Worm (Caenorhabditis elegans) whole organism, L4 larva: ENCODE results near the gene T27E4.7.

Experiments
- ceh-28 ChIP-seq: fragments of 150-350 bp; optimal IDR thresholded peaks from 2 replicates; lab custom pipeline; 2014; ENCODE audit warnings: missing biosample characterization, missing genetic modification reagents, missing genetic modification characterization
- dpl-1 ChIP-seq: fragments of 150-350 bp; optimal IDR thresholded peaks from 2 replicates; lab custom pipeline; 2014; ENCODE audit warnings: missing biosample characterization, missing genetic modification reagents, missing genetic modification characterization
- fkh-10 ChIP-seq: fragments of 150-350 bp; optimal IDR thresholded peaks from 2 replicates; lab custom pipeline; 2014; ENCODE audit warnings: missing biosample characterization, missing genetic modification reagents, missing genetic modification characterization
- hlh-30 ChIP-seq: sonication (generic microtip); optimal IDR thresholded peaks from 2 replicates; lab custom pipeline; 2017; ENCODE audit warnings: antibody characterized with exemption, mild to moderate bottlenecking, missing genetic modification characterization, missing compliant biosample characterization; ENCODE audit not compliant: insufficient read depth
- lin-13 ChIP-seq: fragments of 150-350 bp; optimal IDR thresholded peaks from 2 replicates; lab custom pipeline; 2014; ENCODE audit warnings: missing biosample characterization, missing genetic modification reagents, missing genetic modification characterization
- lin-15B ChIP-seq: fragments of 150-350 bp; sonication (generic microtip); optimal IDR thresholded peaks from 3 replicates; lab custom pipeline; 2014; ENCODE audit warnings: missing biosample characterization, missing genetic modification characterization
- lsy-2 ChIP-seq, 2 experiments: fragments of 150-350 bp in 1 of 2; sonication (generic microtip) in 1 of 2; optimal IDR thresholded peaks; 2 replicates each; lab custom pipeline; 2014 to 2017; ENCODE audit warnings: missing biosample characterization in 2 of 2, missing genetic modification characterization in 2 of 2
- mdl-1 ChIP-seq, 2 experiments: fragments of 150-350 bp in 1 of 2; sonication (generic microtip) in 1 of 2; optimal IDR thresholded peaks; 2 replicates each; lab custom pipeline; 2014 to 2017; ENCODE audit warnings: missing biosample characterization in 2 of 2, missing genetic modification characterization in 2 of 2
- mep-1 ChIP-seq: fragments of 150-350 bp; sonication (generic microtip); optimal IDR thresholded peaks from 3 replicates; lab custom pipeline; 2014; ENCODE audit warnings: missing biosample characterization, missing genetic modification characterization
- nhr-237 ChIP-seq: sonication (generic microtip); optimal IDR thresholded peaks from 2 replicates; lab custom pipeline; 2017; ENCODE audit warnings: missing biosample characterization, missing genetic modification characterization
- nhr-28 ChIP-seq: fragments of 150-350 bp; optimal IDR thresholded peaks from 2 replicates; lab custom pipeline; 2014; ENCODE audit warnings: missing biosample characterization, missing genetic modification characterization

- TF ChIP-seq ceh-28 (no peak), nhr-28 (tag; lab: Kevin White, UChicago) (no peak), lsy-2 (tag; optimal IDR thresholded peaks at IDR 0.05; lab: Kevin White, UChicago) (no peak), dpl-1 (no peak), nhr-237 (no peak), hlh-30 (tag; lab: Kevin White, UChicago) (peak; percentile 52), mdl-1 (tag; optimal IDR thresholded peaks at IDR 0.05; lab: Kevin White, UChicago) (no peak), mep-1 (no peak), lin-15B (no peak), fkh-10 (no peak), lin-13 (GFP tag; lab: Kevin White, UChicago) (no peak)
Measured at ce11 chrV:9096674-9097073, 20.6 kb upstream of the T27E4.7 start.
